Worm (Caenorhabditis elegans): ENCODE results near the gene H14N18.2.

H14N18.2 gene

ce11 chrV:8940419-8940818 lies 8.0 kb downstream of the H14N18.2 start:
- TF ChIP-seq set-16 (GFP tag; IDR thresholded peaks at IDR 0.05) (peak; percentile 95), unc-62 (GFP tag; optimal IDR thresholded peaks at IDR 0.05 in 1 of 2) (peak in 1 of 2 experiments; percentile 42), unc-62 (tag; optimal IDR thresholded peaks at IDR 0.05) (no peak), sdz-12 (GFP tag; optimal IDR thresholded peaks at IDR 0.05) (no peak), dmd-6 (GFP tag; IDR thresholded peaks at IDR 0.05) (no peak)

- TF ChIP-seq unc-39 (tag; optimal IDR thresholded peaks at IDR 0.05) (no peak), hlh-30 (tag; optimal IDR thresholded peaks at IDR 0.05; ENCODE audit: insufficient read depth) (peak; percentile 71), mxl-3 (GFP tag; optimal IDR thresholded peaks at IDR 0.05) (peak; percentile 7), aha-1 (tag) (peak; percentile 22), daf-16 (GFP tag; optimal IDR thresholded peaks at IDR 0.05) (no peak), daf-16 (tag; optimal IDR thresholded peaks at IDR 0.05) (no peak), lin-39 (tag; optimal IDR thresholded peaks at IDR 0.05) (no peak), lin-13 (GFP tag; optimal IDR thresholded peaks at IDR 0.05) (no peak)
Measured at ce11 chrV:8942437-8942978, 10.1 kb downstream of the H14N18.2 start.

- TF ChIP-seq Y75B8A.6 (GFP tag; IDR thresholded peaks at IDR 0.05): no peak
- TF ChIP-seq snpc-1.2 (GFP tag; IDR thresholded peaks at IDR 0.05): no peak
- no peak for TF ChIP-seq D1046.2 (GFP tag; IDR thresholded peaks at IDR 0.05)
- TF ChIP-seq lir-3 (tag; optimal IDR thresholded peaks at IDR 0.05): no peak
- no peak for TF ChIP-seq unc-130 (GFP tag; optimal IDR thresholded peaks at IDR 0.05)
- TF ChIP-seq hlh-30 (tag; optimal IDR thresholded peaks at IDR 0.05; ENCODE audit: insufficient read depth): no peak
- TF ChIP-seq dpl-1 (GFP tag; optimal IDR thresholded peaks at IDR 0.05): no peak
- no peak for TF ChIP-seq daf-12 (tag; optimal IDR thresholded peaks at IDR 0.05)
- TF ChIP-seq zfp-3 (GFP tag; conservative IDR thresholded peaks at IDR 0.05): no peak
- TF ChIP-seq skn-1 (tag; optimal IDR thresholded peaks at IDR 0.05): no peak
- no peak for TF ChIP-seq nhr-237 (tag; optimal IDR thresholded peaks at IDR 0.05)
- no peak for TF ChIP-seq duxl-1 (tag; optimal IDR thresholded peaks at IDR 0.05; ENCODE audit: poor library complexity)
- no peak for TF ChIP-seq snpc-4 (tag; optimal IDR thresholded peaks at IDR 0.05)
- no peak for TF ChIP-seq daf-19 (GFP tag; conservative IDR thresholded peaks at IDR 0.05)
- no peak for TF ChIP-seq dve-1 (tag; optimal IDR thresholded peaks at IDR 0.05; ENCODE audit: insufficient read depth)
- no peak for TF ChIP-seq attf-4 (tag; optimal IDR thresholded peaks at IDR 0.05)
- no peak for TF ChIP-seq saeg-2 (GFP tag; IDR thresholded peaks at IDR 0.05)
- TF ChIP-seq lsy-2 (tag; optimal IDR thresholded peaks at IDR 0.05): no peak
- no peak for TF ChIP-seq tag-97 (GFP tag; IDR thresholded peaks at IDR 0.05)
- TF ChIP-seq zip-11 (GFP tag; IDR thresholded peaks at IDR 0.05): no peak
Measured at ce11 chrV:8943963-8944362, 11.5 kb downstream of the H14N18.2 start, which contains the start of gene T19A5.3. Gene T19A5.3 (minus strand): TSS chrV:8944063.

DNA sequence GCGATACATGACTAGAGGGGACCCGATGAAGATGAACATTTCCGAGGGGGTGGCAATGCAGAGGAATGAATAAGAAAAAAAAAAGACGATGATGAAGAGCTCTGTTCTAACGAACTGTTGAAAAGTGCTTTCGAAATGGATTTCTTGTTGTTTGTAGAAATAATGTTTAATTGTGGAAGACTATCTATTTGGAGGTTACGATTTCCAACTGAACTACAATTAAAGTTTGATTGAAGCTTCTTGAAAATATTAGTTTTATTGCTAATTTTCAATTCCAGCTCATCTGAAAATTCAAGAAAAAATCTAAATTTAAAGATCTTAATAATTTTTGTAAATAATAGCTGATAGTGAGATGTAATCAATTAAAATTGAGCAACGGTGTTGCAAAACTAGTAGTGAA lies 12.1 kb downstream of the H14N18.2 start:
- TF ChIP-seq aha-1 (tag) (peak; percentile 90), zag-1 (tag; optimal IDR thresholded peaks at IDR 0.05) (no peak)

DNA sequence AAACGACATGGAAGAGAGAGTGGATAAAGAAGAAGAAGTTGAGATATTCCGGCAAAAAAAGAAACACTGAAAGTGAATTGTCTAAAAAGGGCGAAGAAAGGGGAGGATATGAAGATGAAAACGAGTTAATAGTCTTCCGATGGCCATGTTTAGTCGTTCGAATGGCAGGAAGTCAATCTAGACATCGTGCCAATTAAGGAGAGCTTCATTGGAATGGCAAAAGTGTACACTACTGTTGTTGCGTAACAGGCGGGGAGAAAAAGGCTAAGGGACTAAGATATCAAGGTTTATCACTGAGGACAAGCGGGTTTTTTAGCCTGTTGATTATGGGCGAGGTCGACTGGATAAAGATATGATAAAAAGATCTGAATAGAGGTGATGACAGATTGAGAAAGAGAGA lies 13.7 kb downstream of the H14N18.2 start:
- peak in 1 of 2 experiments; percentile 92 for TF ChIP-seq unc-62 (GFP tag; optimal IDR thresholded peaks at IDR 0.05 in 1 of 2)
- TF ChIP-seq unc-62 (tag; optimal IDR thresholded peaks at IDR 0.05): no peak
- peak; percentile 9 for TF ChIP-seq hlh-11 (tag; optimal IDR thresholded peaks at IDR 0.05)
- peak; percentile 13 for TF ChIP-seq mxl-3 (GFP tag; optimal IDR thresholded peaks at IDR 0.05)
- TF ChIP-seq lin-39 (tag; optimal IDR thresholded peaks at IDR 0.05): no peak

Data from whole organism, L4 larva.